Worm (Caenorhabditis elegans): Measurements from ENCODE around the gene cope-1.
"Not testable (repeated sequence)": the region's sequence is repeated elsewhere in the genome, so short reads cannot be mapped to it uniquely, and the experiment has no call there.

DNA sequence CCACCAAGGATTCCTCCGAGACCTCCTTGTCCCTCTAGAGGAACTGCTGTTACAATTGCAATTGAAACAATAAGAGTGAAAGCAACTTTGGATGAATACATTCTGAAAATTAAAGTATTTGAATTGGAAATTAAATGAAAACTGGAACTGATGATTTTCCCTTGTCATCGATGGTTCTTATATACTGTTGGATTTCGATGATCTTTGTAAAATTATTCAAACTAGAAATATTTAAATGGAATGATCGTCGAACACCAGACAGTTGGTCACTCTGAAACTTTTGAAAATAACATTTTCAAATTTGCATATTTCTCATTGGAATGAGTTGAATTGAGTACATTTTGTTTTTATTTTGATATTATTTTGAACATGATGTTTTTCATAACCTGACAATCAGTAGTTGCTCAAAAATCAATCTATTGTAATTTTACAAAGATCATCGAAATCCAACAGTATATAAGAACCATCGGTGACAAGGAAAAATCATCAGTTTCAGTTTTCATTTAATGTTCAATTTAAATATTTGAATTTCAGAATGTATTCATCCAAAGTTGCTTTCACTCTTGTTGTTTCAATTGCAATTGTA is 24.3 kb upstream of the cope-1 start, which contains the start of the genes srlf-9 and srlf-10:
- TF ChIP-seq snpc-4 (tag; optimal IDR thresholded peaks at IDR 0.05); unc-39 (tag; optimal IDR thresholded peaks at IDR 0.05); unc-62 (GFP tag; optimal IDR thresholded peaks at IDR 0.05); sptf-1 (tag; optimal IDR thresholded peaks at IDR 0.05); bed-3 (GFP tag; optimal IDR thresholded peaks at IDR 0.05); elt-3 (tag; optimal IDR thresholded peaks at IDR 0.05); nhr-28 (tag; optimal IDR thresholded peaks at IDR 0.05); blmp-1 (tag; optimal IDR thresholded peaks at IDR 0.05): not testable (repeated sequence)
